Fruit fly (Drosophila melanogaster): ENCODE results near the gene GILT1.

The GILT1 gene

dm6 chr3R:13433623-13434022, 32.0 kb upstream of the GILT1 start (continued):
- peak; percentile 55 for TF ChIP-seq wor (GFP tag; IDR thresholded peaks at IDR 0.05)
- TF ChIP-seq CG4617 (GFP tag; optimal IDR thresholded peaks at IDR 0.05; ENCODE audit: borderline replicate concordance), result peak; percentile 50
- peak; percentile 87 for TF ChIP-seq row (GFP tag; IDR thresholded peaks at IDR 0.05)
- TF ChIP-seq crp (GFP tag; optimal IDR thresholded peaks at IDR 0.05), result peak in 1 of 2 experiments; percentile 41
- no peak for TF ChIP-seq sisA (GFP tag; IDR thresholded peaks at IDR 0.05)
- TF ChIP-seq MTF-1 (GFP tag; optimal IDR thresholded peaks at IDR 0.05; ENCODE audit: borderline replicate concordance), result peak; percentile 47
- TF ChIP-seq bsh (GFP tag; optimal IDR thresholded peaks at IDR 0.05), result peak; percentile 77 to 91
- TF ChIP-seq tgo (GFP tag; IDR thresholded peaks at IDR 0.05), result peak; percentile 66; the same call in 2 of the 3 replicates
- no peak for TF ChIP-seq eve (GFP tag; optimal IDR thresholded peaks at IDR 0.05)
- no peak for TF ChIP-seq zf30C (GFP tag; optimal IDR thresholded peaks at IDR 0.05)
- peak; percentile 84 for TF ChIP-seq CG11504 (tag; optimal IDR thresholded peaks at IDR 0.05)
- TF ChIP-seq CG14965 (GFP tag; optimal IDR thresholded peaks at IDR 0.05; ENCODE audit: borderline replicate concordance), result no peak
- peak; percentile 7 for TF ChIP-seq CTCF (GFP tag; optimal IDR thresholded peaks at IDR 0.05)
- TF ChIP-seq CG12236 (GFP tag; optimal IDR thresholded peaks at IDR 0.05), result peak; percentile 67
- peak; percentile 89 for TF ChIP-seq so (GFP tag; IDR thresholded peaks at IDR 0.05)
- TF ChIP-seq CG12744 (GFP tag; optimal IDR thresholded peaks at IDR 0.05), result peak; percentile 36
- TF ChIP-seq Kr (GFP tag; optimal IDR thresholded peaks at IDR 0.05), result no peak
- no peak for TF ChIP-seq CG6272 (GFP tag; IDR thresholded peaks at IDR 0.05)
- TF ChIP-seq gcm2 (GFP tag; optimal IDR thresholded peaks at IDR 0.05), result no peak
- no peak for TF ChIP-seq HLH4C (GFP tag; IDR thresholded peaks at IDR 0.05; ENCODE audit: partially characterized antibody)
- TF ChIP-seq Hr78 (GFP tag; optimal IDR thresholded peaks at IDR 0.05), result peak in 1 of 2 experiments; percentile 13
- no peak for TF ChIP-seq da (GFP tag; optimal IDR thresholded peaks at IDR 0.05)
- TF ChIP-seq CG43689 (GFP tag; IDR thresholded peaks at IDR 0.05), result peak; percentile 47; the same call in 1 of the 2 replicates
- peak; percentile 81 for TF ChIP-seq CG17328 (GFP tag; IDR thresholded peaks at IDR 0.05)
- TF ChIP-seq lola (GFP tag; optimal IDR thresholded peaks at IDR 0.05), result peak in 1 of 3 experiments; percentile 87
- TF ChIP-seq CG10462 (GFP tag; optimal IDR thresholded peaks at IDR 0.05), result peak; percentile 72
- TF ChIP-seq CG34376 (GFP tag; optimal IDR thresholded peaks at IDR 0.05), result peak; percentile 12
- TF ChIP-seq Blimp-1 (GFP tag; optimal IDR thresholded peaks at IDR 0.05), result peak; percentile 74
- no peak for TF ChIP-seq CG11085 (GFP tag; IDR thresholded peaks at IDR 0.05)
- TF ChIP-seq Dfd (GFP tag; optimal IDR thresholded peaks at IDR 0.05), result no peak
- TF ChIP-seq vnd (GFP tag; IDR thresholded peaks at IDR 0.05; ENCODE audit: partially characterized antibody), result no peak
- TF ChIP-seq aop (GFP tag; IDR thresholded peaks at IDR 0.05), result no peak
- peak; percentile 79 for TF ChIP-seq CG4707 (GFP tag; optimal IDR thresholded peaks at IDR 0.05)
- peak; percentile 37; the same call in 1 of the 2 replicates for TF ChIP-seq cas (GFP tag; IDR thresholded peaks at IDR 0.05)
- TF ChIP-seq CG8765 (GFP tag; IDR thresholded peaks at IDR 0.05), result no peak
- TF ChIP-seq tio (GFP tag; optimal IDR thresholded peaks at IDR 0.05), result peak; percentile 85
- TF ChIP-seq CG1832 (GFP tag; optimal IDR thresholded peaks at IDR 0.05), result no peak
- TF ChIP-seq az2 (GFP tag; optimal IDR thresholded peaks at IDR 0.05), result peak; percentile 84
- TF ChIP-seq CG3163 (GFP tag; optimal IDR thresholded peaks at IDR 0.05), result peak; percentile 11
- TF ChIP-seq dmrt99B (tag; optimal IDR thresholded peaks at IDR 0.05), result peak; percentile 73
- TF ChIP-seq CG3726 (GFP tag; IDR thresholded peaks at IDR 0.05), result no peak
- TF ChIP-seq CG10959 (GFP tag; IDR thresholded peaks at IDR 0.05), result no peak
- TF ChIP-seq Dll (GFP tag; IDR thresholded peaks at IDR 0.05; ENCODE audit: partially characterized antibody), result no peak
- no peak for TF ChIP-seq lov (optimal IDR thresholded peaks at IDR 0.05)
- no peak for TF ChIP-seq lov (GFP tag; IDR thresholded peaks at IDR 0.05)
- peak; percentile 81 for TF ChIP-seq otp (GFP tag; IDR thresholded peaks at IDR 0.05)
- TF ChIP-seq CG11456 (GFP tag; IDR thresholded peaks at IDR 0.05), result 0 out of 3 replicates have a peak, but pooled peaks have one; percentile 40
- TF ChIP-seq sna (GFP tag; IDR thresholded peaks at IDR 0.05; ENCODE audit: partially characterized antibody), result no peak
- peak; percentile 53 for TF ChIP-seq psq (GFP tag; optimal IDR thresholded peaks at IDR 0.05)
- TF ChIP-seq CG13775 (GFP tag; optimal IDR thresholded peaks at IDR 0.05), result peak; percentile 83
- TF ChIP-seq knrl (GFP tag; IDR thresholded peaks at IDR 0.05; ENCODE audit: partially characterized antibody), result no peak
